Worm (Caenorhabditis elegans) whole organism, L2 larva: ENCODE measurements around the gene W07B8.4.

Experiments used
- skn-1 ChIP-seq: sonication (generic microtip); optimal IDR thresholded peaks from 2 replicates; lab custom pipeline; 2017; ENCODE audit warnings: missing biosample characterization, missing genetic modification characterization
- unc-62 ChIP-seq: fragments of 150-350 bp; optimal IDR thresholded peaks from 2 replicates; lab custom pipeline; 2014; ENCODE audit warnings: missing biosample characterization, missing genetic modification reagents, missing genetic modification characterization

- TF ChIP-seq skn-1, result no peak
- TF ChIP-seq unc-62 (GFP tag; lab: Kevin White, UChicago), result no peak
Measured at ce11 chrV:1134302-1134701, 2.6 kb upstream of the W07B8.4 start, which contains the start of gene cpr-8.
